Fruit fly (Drosophila melanogaster): ENCODE results near the gene CG7130.

Gene CG7130

DNA sequence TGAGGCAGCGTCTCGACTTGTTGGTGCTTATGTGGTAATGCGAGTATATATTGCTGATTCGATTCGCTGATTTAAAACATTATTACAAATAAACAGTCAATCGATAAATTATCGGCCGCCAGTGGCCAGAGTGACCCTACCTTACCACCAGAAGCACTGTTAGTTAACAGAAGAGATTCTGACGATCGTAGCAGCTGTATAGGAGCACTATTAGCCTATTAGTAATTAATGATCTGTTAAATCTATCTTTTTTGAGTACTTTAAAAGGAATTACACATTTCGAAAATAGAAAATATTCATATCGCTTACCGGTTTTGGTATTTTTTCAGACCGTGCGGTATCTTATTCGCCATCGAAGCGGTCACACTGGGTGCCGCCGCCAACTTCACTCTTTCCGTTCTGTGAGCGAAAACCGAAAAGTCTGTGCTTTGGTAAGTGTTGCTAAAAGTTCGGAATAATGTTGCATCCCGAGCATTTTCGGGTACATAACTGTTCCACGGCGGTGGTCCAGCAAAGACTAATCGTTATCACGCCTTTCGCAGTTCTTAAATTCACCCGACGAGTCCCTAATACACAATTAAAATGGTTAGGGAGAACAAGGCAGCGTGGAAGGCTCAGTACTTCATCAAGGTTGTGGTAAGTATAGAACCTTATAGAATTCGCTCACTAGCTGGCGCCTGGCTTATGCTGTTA, at the start of gene CG7130, which contains the start of gene RpLP0:
TSS of gene CG7130 (minus strand) at position 51 of the 693 bp plus-strand sequence.
TSS of gene RpLP0 (plus strand) at position 162 of the 693 bp plus-strand sequence.
- peak; percentile 82 for TF ChIP-seq Hand (GFP tag; optimal IDR thresholded peaks at IDR 0.05)
- peak; percentile 90 for TF ChIP-seq NC2α (GFP tag; optimal IDR thresholded peaks at IDR 0.05)
- TF ChIP-seq CG17568 (GFP tag; optimal IDR thresholded peaks at IDR 0.05) = peak; percentile 94
- 0 out of 2 replicates have a peak, but pooled peaks have one; percentile 35 for TF ChIP-seq gt (GFP tag; IDR thresholded peaks at IDR 0.05)
- no peak; the same call in 2 of the 3 replicates for TF ChIP-seq vnd (GFP tag; IDR thresholded peaks at IDR 0.05; ENCODE audit: partially characterized antibody)
- TF ChIP-seq Bteb2 (GFP tag; optimal IDR thresholded peaks at IDR 0.05) = peak; percentile 90
- peak; percentile 91 for TF ChIP-seq CG2116 (GFP tag; optimal IDR thresholded peaks at IDR 0.05)
- TF ChIP-seq CG6272 (GFP tag; IDR thresholded peaks at IDR 0.05) = peak; percentile 61; the same call in 1 of the 2 replicates
- TF ChIP-seq CG12219 (GFP tag; optimal IDR thresholded peaks at IDR 0.05) = peak; percentile 90
- peak; percentile 89 for TF ChIP-seq CG4854 (GFP tag; optimal IDR thresholded peaks at IDR 0.05)
- no peak for TF ChIP-seq jigr1 (GFP tag; IDR thresholded peaks at IDR 0.05)
- TF ChIP-seq Ssrp (tag; optimal IDR thresholded peaks at IDR 0.05) = peak; percentile 54
- peak; percentile 93 for TF ChIP-seq pzg (GFP tag; optimal IDR thresholded peaks at IDR 0.05)
- TF ChIP-seq ash1 (GFP tag; optimal IDR thresholded peaks at IDR 0.05) = peak; percentile 95
- TF ChIP-seq pfk (GFP tag; optimal IDR thresholded peaks at IDR 0.05) = peak; percentile 79
- peak; percentile 60 for TF ChIP-seq CG17612 (GFP tag; IDR thresholded peaks at IDR 0.05)
- peak; percentile 91 for TF ChIP-seq phol (tag; optimal IDR thresholded peaks at IDR 0.05)
- TF ChIP-seq Sox100B (GFP tag; optimal IDR thresholded peaks at IDR 0.05) = peak; percentile 94
- TF ChIP-seq CG30431 (GFP tag; optimal IDR thresholded peaks at IDR 0.05) = peak; percentile 91
- TF ChIP-seq CG10366 (GFP tag; IDR thresholded peaks at IDR 0.05) = peak; percentile 81
- TF ChIP-seq CG12236 (GFP tag; optimal IDR thresholded peaks at IDR 0.05) = peak; percentile 92
- peak; percentile 94 for TF ChIP-seq odd (GFP tag; optimal IDR thresholded peaks at IDR 0.05)
- peak; percentile 89 for TF ChIP-seq chn (GFP tag; optimal IDR thresholded peaks at IDR 0.05)
- TF ChIP-seq CG10321 (GFP tag; IDR thresholded peaks at IDR 0.05) = peak; percentile 40; the same call in 1 of the 2 replicates
- TF ChIP-seq stwl (tag; optimal IDR thresholded peaks at IDR 0.05) = peak; percentile 88
- peak; percentile 99 for TF ChIP-seq Ets65A (GFP tag)
- TF ChIP-seq gem (tag; optimal IDR thresholded peaks at IDR 0.05) = peak; percentile 74
- TF ChIP-seq YL-1 (GFP tag; optimal IDR thresholded peaks at IDR 0.05) = peak; percentile 99
- peak; percentile 83 for TF ChIP-seq so (GFP tag; IDR thresholded peaks at IDR 0.05)
- TF ChIP-seq fru (optimal IDR thresholded peaks at IDR 0.05) = no peak
- TF ChIP-seq Med (GFP tag) = peak; percentile 99
- peak; percentile 95 for TF ChIP-seq Lhr (GFP tag; optimal IDR thresholded peaks at IDR 0.05)
- peak; percentile 75 for TF ChIP-seq ind (GFP tag; optimal IDR thresholded peaks at IDR 0.05)
- TF ChIP-seq Gsc (GFP tag; IDR thresholded peaks at IDR 0.05) = no peak
- TF ChIP-seq CG4424 (GFP tag; optimal IDR thresholded peaks at IDR 0.05) = peak; percentile 87
- TF ChIP-seq sd (tag; optimal IDR thresholded peaks at IDR 0.05) = peak; percentile 57
- TF ChIP-seq repo (GFP tag; optimal IDR thresholded peaks at IDR 0.05) = peak; percentile 87
- peak; percentile 94 for TF ChIP-seq CG3407 (GFP tag; optimal IDR thresholded peaks at IDR 0.05)
- TF ChIP-seq CG1602 (GFP tag; optimal IDR thresholded peaks at IDR 0.05) = peak; percentile 67
- peak; percentile 57 for TF ChIP-seq row (GFP tag; IDR thresholded peaks at IDR 0.05)
- peak in 1 of 2 experiments; percentile 41 for TF ChIP-seq tll (GFP tag; optimal IDR thresholded peaks at IDR 0.05)
- peak; percentile 52; the same call in 1 of the 2 replicates for TF ChIP-seq klu (GFP tag; IDR thresholded peaks at IDR 0.05)
- peak; percentile 83 for TF ChIP-seq Neu2 (GFP tag; optimal IDR thresholded peaks at IDR 0.05; ENCODE audit: borderline replicate concordance)
- TF ChIP-seq CG5245 (GFP tag; optimal IDR thresholded peaks at IDR 0.05) = peak; percentile 88
- peak; percentile 96 for TF ChIP-seq pb (GFP tag; optimal IDR thresholded peaks at IDR 0.05)
- TF ChIP-seq CG7987 (GFP tag; optimal IDR thresholded peaks at IDR 0.05) = peak; percentile 98
- peak; percentile 29; the same call in 1 of the 2 replicates for TF ChIP-seq CG10959 (GFP tag; IDR thresholded peaks at IDR 0.05)
- TF ChIP-seq sr (GFP tag; IDR thresholded peaks at IDR 0.05) = peak; percentile 90
- peak; percentile 91 for TF ChIP-seq sug (tag; optimal IDR thresholded peaks at IDR 0.05)
- TF ChIP-seq sim (GFP tag; IDR thresholded peaks at IDR 0.05) = peak; percentile 76

Data from whole organism, embryonic.